Fruit fly (Drosophila melanogaster) whole organism, embryonic: ENCODE measurements around the gene CG3009.

Experiments used
- C15 ChIP-seq: fragments of 200-800 bp; sonication (Bioruptor generic); IDR thresholded peaks from 3 replicates; pipeline ENCODE4 v1.3.6; 2022; ENCODE audit warnings: missing biosample characterization, missing genetic modification characterization
- CG10209 ChIP-seq: fragments of 200-800 bp; sonication (Bioruptor generic); optimal IDR thresholded peaks from 3 replicates; lab custom pipeline; 2017; ENCODE audit warnings: missing biosample characterization, mild to moderate bottlenecking, missing genetic modification characterization, missing genetic modification reagents
- CG11247 ChIP-seq: fragments of 200-800 bp; sonication (Bioruptor generic); IDR thresholded peaks from 2 replicates; pipeline ENCODE4 v1.3.6; 2022; ENCODE audit warnings: missing biosample characterization, missing genetic modification characterization
- CG14050 ChIP-seq: fragments of 200-800 bp; sonication (Bioruptor generic); IDR thresholded peaks from 3 replicates; pipeline ENCODE4 v1.3.6; 2022; ENCODE audit warnings: missing biosample characterization, missing genetic modification characterization
- CG15073 ChIP-seq: fragments of 200-800 bp; sonication (Bioruptor generic); optimal IDR thresholded peaks from 2 replicates; lab custom pipeline; 2016; ENCODE audit warnings: missing biosample characterization, missing genetic modification characterization
- CG15514 ChIP-seq: fragments of 200-800 bp; sonication (Bioruptor generic); optimal IDR thresholded peaks from 3 replicates; lab custom pipeline; 2017; ENCODE audit warnings: missing biosample characterization, missing genetic modification characterization, mild to moderate bottlenecking, moderate library complexity, missing genetic modification reagents
- CG1647 ChIP-seq: fragments of 200-800 bp; sonication (Bioruptor generic); optimal IDR thresholded peaks from 3 replicates; lab custom pipeline; 2016; ENCODE audit warnings: missing biosample characterization, missing genetic modification characterization
- CG17359 ChIP-seq: fragments of 200-800 bp; sonication (Bioruptor generic); optimal IDR thresholded peaks from 3 replicates; lab custom pipeline; 2018; ENCODE audit warnings: missing biosample characterization, mild to moderate bottlenecking, missing genetic modification characterization, moderate library complexity
- CG17802 ChIP-seq: fragments of 200-800 bp; sonication (Bioruptor generic); optimal IDR thresholded peaks from 2 replicates; lab custom pipeline; 2018; ENCODE audit warnings: missing biosample characterization, mild to moderate bottlenecking, missing genetic modification characterization, moderate library complexity
- CG2120 ChIP-seq: fragments of 200-800 bp; sonication (Bioruptor generic); optimal IDR thresholded peaks from 3 replicates; lab custom pipeline; 2016; ENCODE audit warnings: missing biosample characterization, missing genetic modification characterization
- CG2889 ChIP-seq: fragments of 200-800 bp; sonication (Bioruptor generic); IDR thresholded peaks from 3 replicates; pipeline ENCODE4 v1.3.6; 2022; ENCODE audit warnings: missing biosample characterization, missing genetic modification characterization
- CG3281 ChIP-seq: fragments of 200-800 bp; sonication (Bioruptor generic); optimal IDR thresholded peaks from 3 replicates; lab custom pipeline; 2017; ENCODE audit warnings: missing biosample characterization, mild to moderate bottlenecking, missing genetic modification characterization
- CG4328 ChIP-seq: fragments of 200-800 bp; sonication (Bioruptor generic); optimal IDR thresholded peaks from 3 replicates; lab custom pipeline; 2017; ENCODE audit warnings: missing biosample characterization, missing genetic modification reagents, missing genetic modification characterization
- CG7745 ChIP-seq: fragments of 200-800 bp; sonication (Bioruptor generic); optimal IDR thresholded peaks from 2 replicates; lab custom pipeline; 2018; ENCODE audit warnings: missing biosample characterization, mild to moderate bottlenecking, missing genetic modification characterization, moderate library complexity
- CG8089 ChIP-seq: fragments of 200-800 bp; sonication (Bioruptor generic); optimal IDR thresholded peaks from 3 replicates; lab custom pipeline; 2016; ENCODE audit warnings: missing biosample characterization, missing genetic modification characterization
- CG8359 ChIP-seq: fragments of 200-800 bp; sonication (Bioruptor generic); optimal IDR thresholded peaks from 2 replicates; lab custom pipeline; 2017; ENCODE audit warnings: missing biosample characterization, mild to moderate bottlenecking, missing genetic modification characterization, borderline replicate concordance
- CG8765 ChIP-seq: fragments of 200-800 bp; sonication (Bioruptor generic); IDR thresholded peaks from 2 replicates; pipeline ENCODE4 v1.3.6; 2022; ENCODE audit warnings: missing biosample characterization, missing genetic modification characterization
- CG8944 ChIP-seq: fragments of 200-800 bp; sonication (Bioruptor generic); optimal IDR thresholded peaks from 3 replicates; lab custom pipeline; 2016; ENCODE audit warnings: missing biosample characterization, missing genetic modification characterization
- CG9609 ChIP-seq: fragments of 200-800 bp; sonication (Bioruptor generic); optimal IDR thresholded peaks from 3 replicates; lab custom pipeline; 2016; ENCODE audit warnings: missing biosample characterization, missing genetic modification characterization
- Camta ChIP-seq: fragments of 200-800 bp; sonication (Bioruptor generic); optimal IDR thresholded peaks from 2 replicates; lab custom pipeline; 2016; ENCODE audit warnings: missing biosample characterization, missing genetic modification characterization
- Dek ChIP-seq: fragments of 200-800 bp; sonication (Bioruptor generic); optimal IDR thresholded peaks from 3 replicates; lab custom pipeline; 2019; ENCODE audit warnings: missing biosample characterization, mild to moderate bottlenecking, missing genetic modification characterization, moderate library complexity
- Ets65A ChIP-seq: fragments of 200-800 bp; sonication (Bioruptor generic); peaks from one replicate; lab custom pipeline; 2016; ENCODE audit warnings: missing biosample characterization, missing genetic modification characterization
- H15 ChIP-seq: fragments of 200-800 bp; sonication (Bioruptor generic); IDR thresholded peaks from 3 replicates; pipeline ENCODE4 v1.3.6; 2022; ENCODE audit warnings: missing biosample characterization, missing genetic modification characterization
- H2.0 ChIP-seq: fragments of 200-800 bp; sonication (Bioruptor generic); IDR thresholded peaks from 2 replicates; pipeline ENCODE4 v1.3.6; 2022; ENCODE audit warnings: missing biosample characterization, missing genetic modification characterization
- HLHmδ ChIP-seq: fragments of 200-800 bp; sonication (Bioruptor generic); optimal IDR thresholded peaks from 2 replicates; lab custom pipeline; 2018; ENCODE audit warnings: missing biosample characterization, mild to moderate bottlenecking, missing genetic modification characterization, moderate library complexity
- Lim3 ChIP-seq: fragments of 200-800 bp; sonication (Bioruptor generic); IDR thresholded peaks from 2 replicates; pipeline ENCODE4 v1.3.6; 2022; ENCODE audit warnings: missing biosample characterization, missing genetic modification characterization
- Med ChIP-seq: fragments of 200-800 bp; sonication (Bioruptor generic); peaks from one replicate; lab custom pipeline; 2016; ENCODE audit warnings: missing biosample characterization, missing genetic modification characterization, mild to moderate bottlenecking, inconsistent platforms, moderate library complexity
- Opbp ChIP-seq: fragments of 200-800 bp; sonication (Bioruptor generic); IDR thresholded peaks from 3 replicates; pipeline ENCODE4 v1.3.6; 2022; ENCODE audit warnings: missing biosample characterization, missing genetic modification characterization; ENCODE audit not compliant: partially characterized antibody
- Ssrp ChIP-seq: fragments of 200-800 bp; sonication (Bioruptor generic); optimal IDR thresholded peaks from 2 replicates; lab custom pipeline; 2018; ENCODE audit warnings: missing biosample characterization, mild to moderate bottlenecking, missing genetic modification characterization, moderate library complexity
- ac ChIP-seq: fragments of 200-800 bp; sonication (Bioruptor generic); optimal IDR thresholded peaks from 3 replicates; lab custom pipeline; 2017; ENCODE audit warnings: missing biosample characterization, mild to moderate bottlenecking, missing genetic modification characterization
- ara ChIP-seq: fragments of 200-800 bp; sonication (Bioruptor generic); IDR thresholded peaks from 2 replicates; pipeline ENCODE4 v1.3.6; 2022; ENCODE audit warnings: missing biosample characterization, missing genetic modification characterization
- ase ChIP-seq: fragments of 200-800 bp; sonication (Bioruptor generic); IDR thresholded peaks from 3 replicates; pipeline ENCODE4 v1.3.6; 2022; ENCODE audit warnings: missing biosample characterization, missing genetic modification characterization
- bcd ChIP-seq: fragments of 200-800 bp; sonication (Bioruptor generic); optimal IDR thresholded peaks from 2 replicates; lab custom pipeline; 2017; ENCODE audit warnings: missing biosample characterization, mild to moderate bottlenecking, missing genetic modification characterization
- bigmax ChIP-seq: fragments of 200-800 bp; sonication (Bioruptor generic); optimal IDR thresholded peaks from 2 replicates; lab custom pipeline; 2018; ENCODE audit warnings: missing biosample characterization, mild to moderate bottlenecking, missing genetic modification characterization
- btn ChIP-seq: fragments of 200-800 bp; sonication (Bioruptor generic); optimal IDR thresholded peaks from 2 replicates; lab custom pipeline; 2016; ENCODE audit warnings: missing biosample characterization, missing genetic modification characterization
- cas ChIP-seq: fragments of 200-800 bp; sonication (Bioruptor generic); IDR thresholded peaks from 2 replicates; pipeline ENCODE4 v1.3.6; 2022; ENCODE audit warnings: missing biosample characterization, missing genetic modification characterization
- chm ChIP-seq: fragments of 200-800 bp; sonication (Bioruptor generic); IDR thresholded peaks from 2 replicates; pipeline ENCODE4 v1.3.6; 2022; ENCODE audit warnings: missing biosample characterization, missing genetic modification characterization
- dpn ChIP-seq, 2 experiments: fragments of 200-800 bp; sonication (Bioruptor generic); optimal IDR thresholded peaks; 3 replicates each; lab custom pipeline; 2016; ENCODE audit warnings: missing biosample characterization in 2 of 2, missing genetic modification characterization in 2 of 2
- en ChIP-seq: fragments of 200-800 bp; sonication (Bioruptor generic); optimal IDR thresholded peaks from 2 replicates; lab custom pipeline; 2016; ENCODE audit warnings: missing biosample characterization, missing genetic modification characterization
- esg ChIP-seq: fragments of 200-800 bp; sonication (Bioruptor generic); conservative IDR thresholded peaks from 2 replicates; pipeline ENCODE4 v1.3.6; 2022; ENCODE audit warnings: missing biosample characterization, missing genetic modification characterization
- grau ChIP-seq: fragments of 200-800 bp; optimal IDR thresholded peaks from 3 replicates; lab custom pipeline; 2019; ENCODE audit warnings: missing biosample characterization, mild to moderate bottlenecking, missing genetic modification characterization, moderate library complexity
- h ChIP-seq: fragments of >200 bp; optimal IDR thresholded peaks from 2 replicates; lab custom pipeline; 2017
- lov ChIP-seq, 2 experiments: fragments of 200-800 bp in 1 of 2; fragments of >200 bp in 1 of 2; sonication (Bioruptor generic) in 1 of 2; IDR thresholded peaks in 1 of 2; optimal IDR thresholded peaks in 1 of 2; 2 replicates in 1 of 2; 3 replicates in 1 of 2; pipeline versions ENCODE4 v1.3.6 to Lab custom; 2017 to 2022; ENCODE audit warnings: missing biosample characterization in 1 of 2, missing genetic modification characterization in 1 of 2
- sc ChIP-seq, 3 experiments: fragments of >200 bp in 2 of 3; fragments of 200-800 bp in 1 of 3; sonication (Bioruptor generic) in 1 of 3; optimal IDR thresholded peaks; 2 replicates in 2 of 3; 3 replicates in 1 of 3; lab custom pipeline; 2017; ENCODE audit warnings: mild to moderate bottlenecking in 1 of 3, missing biosample characterization in 1 of 3, missing genetic modification characterization in 1 of 3, missing genetic modification reagents in 1 of 3
- scrt ChIP-seq: fragments of 200-800 bp; sonication (Bioruptor generic); optimal IDR thresholded peaks from 2 replicates; lab custom pipeline; 2018; ENCODE audit warnings: missing biosample characterization, mild to moderate bottlenecking, missing genetic modification characterization, moderate library complexity
- sens-2 ChIP-seq: fragments of 200-800 bp; sonication (Bioruptor generic); IDR thresholded peaks from 2 replicates; pipeline ENCODE4 v1.3.6; 2022; ENCODE audit warnings: missing biosample characterization, missing genetic modification characterization
- slou ChIP-seq: fragments of 200-800 bp; sonication (Bioruptor generic); optimal IDR thresholded peaks from 3 replicates; lab custom pipeline; 2016; ENCODE audit warnings: missing biosample characterization, missing genetic modification characterization
- tll ChIP-seq, 2 experiments: fragments of 200-800 bp in 1 of 2; fragments of >200 bp in 1 of 2; sonication (Bioruptor generic) in 1 of 2; optimal IDR thresholded peaks; 2 replicates each; lab custom pipeline; 2017 to 2019; ENCODE audit warnings: missing biosample characterization in 2 of 2, missing genetic modification characterization in 2 of 2, mild to moderate bottlenecking in 1 of 2, moderate library complexity in 1 of 2
- usp ChIP-seq: fragments of >200 bp; optimal IDR thresholded peaks from 2 replicates; lab custom pipeline; 2017; ENCODE audit warnings: missing biosample characterization, missing genetic modification characterization
- wek ChIP-seq: fragments of 200-800 bp; sonication (Bioruptor generic); optimal IDR thresholded peaks from 3 replicates; lab custom pipeline; 2018; ENCODE audit warnings: missing biosample characterization, mild to moderate bottlenecking, missing genetic modification characterization, moderate library complexity
- zfh1 ChIP-seq: fragments of 200-800 bp; sonication (Bioruptor generic); IDR thresholded peaks from 3 replicates; pipeline ENCODE4 v1.3.6; 2022; ENCODE audit warnings: missing biosample characterization, missing genetic modification characterization

CG3009 gene

dm6 chrX:4614325-4614724, 52.2 kb downstream of the CG3009 start (continued):
- TF ChIP-seq Opbp (GFP tag; lab: Robert Waterston, UW) (no peak), grau (peak; percentile 5), usp (GFP tag; lab: Kevin White, UChicago) (no peak), Ssrp (tag; lab: Kevin White, UChicago) (no peak), btn (no peak), sens-2 (GFP tag; lab: Robert Waterston, UW) (no peak), sc (optimal IDR thresholded peaks at IDR 0.05; lab: Kevin White, UChicago) (no peak), sc (GFP tag; optimal IDR thresholded peaks at IDR 0.05; lab: Kevin White, UChicago) (no peak), CG8765 (no peak), lov (optimal IDR thresholded peaks at IDR 0.05; lab: Kevin White, UChicago) (no peak), lov (GFP tag; IDR thresholded peaks at IDR 0.05; lab: Robert Waterston, UW) (no peak), zfh1 (peak; percentile 59; the same call in 2 of the 3 replicates), Dek (peak; percentile 9), scrt (no peak), Ets65A (GFP tag; lab: Kevin White, UChicago) (no peak), CG17802 (no peak), ac (no peak), wek (GFP tag; lab: Kevin White, UChicago) (no peak), CG11247 (GFP tag; lab: Robert Waterston, UW) (no peak), CG4328 (GFP tag; lab: Kevin White, UChicago) (no peak), bigmax (GFP tag; lab: Kevin White, UChicago) (no peak), CG1647 (GFP tag; lab: Kevin White, UChicago) (no peak), chm (no peak), Camta (GFP tag; lab: Kevin White, UChicago) (no peak), esg (GFP tag; lab: Robert Waterston, UW) (no peak), ara (GFP tag; lab: Robert Waterston, UW) (peak; percentile 52; the same call in 1 of the 2 replicates), CG17359 (tag; lab: Kevin White, UChicago) (peak; percentile 17), slou (no peak), CG10209 (GFP tag; lab: Kevin White, UChicago) (peak; percentile 3), CG8944 (GFP tag; lab: Kevin White, UChicago) (no peak), bcd (GFP tag; lab: Kevin White, UChicago) (peak; percentile 2), CG14050 (GFP tag; lab: Robert Waterston, UW) (no peak), CG2120 (GFP tag; lab: Kevin White, UChicago) (peak; percentile 57), ase (GFP tag; lab: Robert Waterston, UW) (no peak), tll (GFP tag; optimal IDR thresholded peaks at IDR 0.05; lab: Kevin White, UChicago) (no peak), CG8089 (GFP tag; lab: Kevin White, UChicago) (no peak), Lim3 (GFP tag; lab: Robert Waterston, UW) (no peak), CG15073 (GFP tag; lab: Kevin White, UChicago) (no peak), en (no peak), H15 (GFP tag; lab: Robert Waterston, UW) (peak; percentile 41; the same call in 1 of the 3 replicates), h (lab: Kevin White, UChicago) (no peak), CG8359 (GFP tag; lab: Kevin White, UChicago) (no peak), CG9609 (GFP tag; lab: Kevin White, UChicago) (no peak), CG2889 (no peak), cas (GFP tag; lab: Robert Waterston, UW) (peak; percentile 53; the same call in 1 of the 2 replicates), CG15514 (GFP tag; lab: Kevin White, UChicago) (peak; percentile 14), dpn (GFP tag; optimal IDR thresholded peaks at IDR 0.05; lab: Kevin White, UChicago) (no peak), C15 (GFP tag; lab: Robert Waterston, UW) (no peak), CG3281 (GFP tag; lab: Kevin White, UChicago) (no peak), Med (GFP tag; lab: Kevin White, UChicago) (peak; percentile 72), H2.0 (GFP tag; lab: Robert Waterston, UW) (peak; percentile 42), HLHmδ (GFP tag; lab: Kevin White, UChicago) (no peak), CG7745 (tag; lab: Kevin White, UChicago) (no peak)
